Worm (Caenorhabditis elegans) whole organism, L1 larva: Measurements from ENCODE around the gene gnrr-2.

Source experiments
- ama-1 ChIP-seq: fragments of 150-350 bp; optimal IDR thresholded peaks from 2 replicates; lab custom pipeline; 2014
- elt-3 ChIP-seq, 6 experiments: fragments of 150-350 bp in 1 of 6; sonication (generic microtip); optimal IDR thresholded peaks; 2 replicates each; lab custom pipeline; 2017 to 2018; ENCODE audit warnings: missing biosample characterization in 6 of 6, missing genetic modification characterization in 6 of 6, inconsistent platforms in 1 of 6
- fkh-10 ChIP-seq: sonication (generic microtip); optimal IDR thresholded peaks from 2 replicates; lab custom pipeline; 2017; ENCODE audit warnings: missing biosample characterization, missing genetic modification reagents, missing genetic modification characterization
- grh-1 ChIP-seq: fragments of 200-800 bp; sonication (Bioruptor generic); IDR thresholded peaks from 2 replicates; pipeline ENCODE4 v1.3.6; 2022; ENCODE audit warnings: missing genetic modification reagents, missing genetic modification characterization, missing compliant biosample characterization
- nhr-71 ChIP-seq: sonication (generic microtip); optimal IDR thresholded peaks from 2 replicates; lab custom pipeline; 2016; ENCODE audit warnings: mild to moderate bottlenecking, missing genetic modification characterization, moderate library complexity, missing compliant biosample characterization
- nhr-76 ChIP-seq: sonication (generic microtip); optimal IDR thresholded peaks from 2 replicates; lab custom pipeline; 2017; ENCODE audit warnings: missing biosample characterization, missing genetic modification characterization
- nhr-77 ChIP-seq: fragments of 150-350 bp; optimal IDR thresholded peaks from 2 replicates; lab custom pipeline; 2014; ENCODE audit warnings: missing biosample characterization, missing genetic modification characterization
- nhr-90 ChIP-seq: sonication (generic microtip); optimal IDR thresholded peaks from 2 replicates; lab custom pipeline; 2016; ENCODE audit warnings: mild to moderate bottlenecking, missing genetic modification characterization, missing compliant biosample characterization; ENCODE audit not compliant: poor library complexity
- pqm-1 ChIP-seq: sonication (generic microtip); optimal IDR thresholded peaks from 3 replicates; lab custom pipeline; 2017; ENCODE audit warnings: missing biosample characterization, missing genetic modification characterization
- snpc-4 ChIP-seq: fragments of 150-350 bp; optimal IDR thresholded peaks from 2 replicates; lab custom pipeline; 2014; ENCODE audit warnings: missing biosample characterization, missing genetic modification characterization
- unc-98 ChIP-seq: fragments of 200-800 bp; sonication (Bioruptor generic); IDR thresholded peaks from 2 replicates; pipeline ENCODE4 v1.3.6; 2022; ENCODE audit warnings: missing genetic modification characterization, missing compliant biosample characterization
- ztf-11 ChIP-seq, 2 experiments: sonication (generic microtip); optimal IDR thresholded peaks; 2 replicates each; lab custom pipeline; 2016 to 2017; ENCODE audit warnings: missing genetic modification characterization in 2 of 2, missing biosample characterization in 1 of 2, missing compliant biosample characterization in 1 of 2

DNA sequence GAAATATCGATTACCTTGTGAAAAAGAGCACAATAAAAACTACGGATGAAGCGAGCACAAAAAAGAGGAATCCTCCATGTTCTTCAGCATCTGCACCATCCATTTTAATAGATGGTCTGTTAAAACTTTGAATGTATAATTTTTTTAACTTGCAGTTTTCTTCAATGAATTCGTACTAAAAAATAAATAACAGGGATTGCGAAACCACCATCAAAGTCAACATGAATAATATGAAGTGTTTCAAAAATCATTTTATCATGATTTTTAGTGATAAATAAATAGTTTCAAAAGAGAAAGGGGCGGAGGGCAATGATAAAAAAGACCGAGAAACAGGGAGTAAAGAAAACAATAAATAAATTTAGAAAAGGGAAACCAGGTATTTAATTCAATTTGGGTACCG is 12.5 kb downstream of the gnrr-2 start, which contains the start of gene dhs-22:
- TF ChIP-seq ztf-11 (tag; optimal IDR thresholded peaks at IDR 0.05; lab: Kevin White, UChicago) (no peak), nhr-71 (no peak), grh-1 (GFP tag; lab: Robert Waterston, UW) (no peak), fkh-10 (GFP tag; lab: Kevin White, UChicago) (no peak), nhr-76 (tag; lab: Kevin White, UChicago) (no peak), unc-98 (no peak), snpc-4 (no peak), elt-3 (tag; optimal IDR thresholded peaks at IDR 0.05; lab: Kevin White, UChicago) (no peak), nhr-90 (tag; lab: Kevin White, UChicago) (no peak), ama-1 (lab: Kevin White, UChicago) (no peak), nhr-77 (tag; lab: Kevin White, UChicago) (no peak), pqm-1 (tag; lab: Kevin White, UChicago) (no peak)
